Fruit fly (Drosophila melanogaster) whole organism, embryonic: Measurements from ENCODE around the gene sle.
"Not testable (repeated sequence)": the region's sequence is repeated elsewhere in the genome, so short reads cannot be mapped to it uniquely, and the experiment has no call there.

Experiments used
- CG17829 ChIP-seq: fragments of 200-800 bp; optimal IDR thresholded peaks from 2 replicates; lab custom pipeline; 2019; ENCODE audit warnings: missing biosample characterization, mild to moderate bottlenecking, missing genetic modification characterization, moderate library complexity
- CTCF ChIP-seq: fragments of 200-800 bp; sonication (Bioruptor generic); optimal IDR thresholded peaks from 2 replicates; lab custom pipeline; 2017; ENCODE audit warnings: missing biosample characterization, mild to moderate bottlenecking, missing genetic modification characterization, moderate library complexity

DNA sequence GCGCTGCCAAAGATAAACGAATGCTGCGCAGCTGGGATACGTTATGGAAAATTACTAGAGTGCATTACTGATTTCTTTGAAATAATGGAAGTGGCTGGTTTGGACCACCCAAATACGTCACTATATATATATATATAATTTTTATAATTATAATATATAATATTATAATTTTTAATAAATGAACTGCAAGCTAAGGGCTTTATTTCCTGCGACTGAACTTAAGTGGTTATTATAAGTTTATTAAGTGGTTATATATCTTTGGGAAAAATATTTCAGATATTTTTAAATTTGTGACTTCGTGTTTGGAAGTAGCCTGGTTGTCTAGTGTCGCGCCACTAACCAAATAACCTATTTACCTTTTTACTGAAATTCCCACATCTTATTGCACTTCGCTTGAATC lies 15.5 kb downstream of the sle start, which contains the start of gene CG31406:
- TF ChIP-seq CG17829; CTCF (GFP tag; lab: Kevin White, UChicago): not testable (repeated sequence)
